2 worm cellular contexts compared by ENCODE assay signal in the genomic region with DNA sequence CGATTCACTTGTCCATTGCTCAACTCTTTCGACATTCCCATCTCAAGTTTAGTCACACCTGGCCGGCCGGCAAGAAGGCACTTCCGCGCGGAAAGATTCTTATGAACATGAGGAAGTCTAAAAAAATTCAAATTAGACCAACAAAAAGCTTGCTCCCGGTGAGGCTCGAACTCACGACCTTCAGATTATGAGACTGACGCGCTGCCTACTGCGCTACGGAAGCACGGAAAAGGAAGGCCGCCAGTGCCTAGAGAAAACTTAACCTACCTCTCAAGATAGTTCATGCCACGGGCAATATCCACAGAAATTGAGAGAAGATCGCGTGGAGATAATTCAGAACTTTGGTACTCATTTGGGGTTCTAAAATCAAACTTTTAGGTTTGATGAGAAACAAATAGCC.
TF ChIP-seq lines count a peak whose summit lies in the region.

No protein-coding gene starts in this region.

TF ChIP-seq in whole organism, L1 larva, 84 proteins besides CTCF, POLR2A, EP300 and RAD21 (continued from another document):
- TF ChIP-seq dpl-1 (GFP tag; optimal IDR thresholded peaks at IDR 0.05; lab: Kevin White, UChicago) (peak in 1 of 3 experiments; percentile 9), sptf-1 (tag; optimal IDR thresholded peaks at IDR 0.05; lab: Kevin White, UChicago) (no peak), ztf-11 (tag; optimal IDR thresholded peaks at IDR 0.05; lab: Kevin White, UChicago) (no peak), Y116A8C.19 (tag; optimal IDR thresholded peaks at IDR 0.05; lab: Kevin White, UChicago; ENCODE audit: borderline replicate concordance) (no peak), ama-1 (optimal IDR thresholded peaks at IDR 0.05; lab: Kevin White, UChicago) (no peak), C04F5.9 (tag; optimal IDR thresholded peaks at IDR 0.05; lab: Kevin White, UChicago) (no peak), unc-130 (tag; optimal IDR thresholded peaks at IDR 0.05; lab: Kevin White, UChicago) (no peak), nhr-28 (tag; optimal IDR thresholded peaks at IDR 0.05; lab: Kevin White, UChicago) (no peak), pag-3 (tag; optimal IDR thresholded peaks at IDR 0.05; lab: Kevin White, UChicago; ENCODE audit: borderline replicate concordance, insufficient read depth) (no peak), lin-35 (GFP tag; optimal IDR thresholded peaks at IDR 0.05; lab: Kevin White, UChicago) (peak in 1 of 2 experiments; percentile 12), snpc-4 (tag; optimal IDR thresholded peaks at IDR 0.05; lab: Kevin White, UChicago) (peak; percentile 73), fos-1 (tag; optimal IDR thresholded peaks at IDR 0.05; lab: Kevin White, UChicago) (no peak), alr-1 (tag; optimal IDR thresholded peaks at IDR 0.05; lab: Kevin White, UChicago; ENCODE audit: borderline replicate concordance) (no peak), nhr-19 (GFP tag; conservative IDR thresholded peaks at IDR 0.05; lab: Robert Waterston, UW) (peak; percentile 23)
TF ChIP-seq in whole organism, L1 larva: peak in this region for 9.

TF ChIP-seq in whole organism, young adult, 124 proteins besides CTCF, POLR2A, EP300 and RAD21 (continued from another document):
- TF ChIP-seq sptf-2 (GFP tag; optimal IDR thresholded peaks at IDR 0.05; lab: Kevin White, UChicago) (no peak), ekl-4 (GFP tag; IDR thresholded peaks at IDR 0.05; lab: Robert Waterston, UW) (no peak), mes-4 (tag; optimal IDR thresholded peaks at IDR 0.05; lab: Kevin White, UChicago) (peak; percentile 23), F10E7.11 (tag; optimal IDR thresholded peaks at IDR 0.05; lab: Kevin White, UChicago) (no peak), K12H6.12 (tag; optimal IDR thresholded peaks at IDR 0.05; lab: Kevin White, UChicago) (no peak), attf-6 (GFP tag; IDR thresholded peaks at IDR 0.05; lab: Robert Waterston, UW) (peak; percentile 59; the same call in 1 of the 2 replicates), B0261.1 (tag; optimal IDR thresholded peaks at IDR 0.05; lab: Kevin White, UChicago) (peak; percentile 69), hmg-1.2 (GFP tag; IDR thresholded peaks at IDR 0.05; lab: Robert Waterston, UW) (peak; percentile 50; the same call in 1 of the 2 replicates), ceh-27 (GFP tag; optimal IDR thresholded peaks at IDR 0.05; lab: Kevin White, UChicago) (no peak), mcd-1 (GFP tag; IDR thresholded peaks at IDR 0.05; lab: Robert Waterston, UW) (0 out of 2 replicates have a peak, but pooled peaks have one; percentile 25), madf-6 (GFP tag; IDR thresholded peaks at IDR 0.05; lab: Robert Waterston, UW) (peak; percentile 53; the same call in 1 of the 2 replicates), F55B11.4 (tag; optimal IDR thresholded peaks at IDR 0.05; lab: Kevin White, UChicago; ENCODE audit: borderline replicate concordance, insufficient read depth) (no peak), F37B4.10 (GFP tag; IDR thresholded peaks at IDR 0.05; lab: Robert Waterston, UW) (no peak), madf-3 (GFP tag; IDR thresholded peaks at IDR 0.05; lab: Robert Waterston, UW) (no peak), K11D2.4 (GFP tag; IDR thresholded peaks at IDR 0.05; lab: Robert Waterston, UW) (no peak), Y53F4B.3 (GFP tag; IDR thresholded peaks at IDR 0.05; lab: Robert Waterston, UW) (no peak), him-1 (tag; optimal IDR thresholded peaks at IDR 0.05; lab: Kevin White, UChicago) (peak; percentile 78), nhr-27 (tag; optimal IDR thresholded peaks at IDR 0.05; lab: Kevin White, UChicago) (no peak), pha-4 (tag; optimal IDR thresholded peaks at IDR 0.05; lab: Kevin White, UChicago) (no peak), B0035.1 (tag; optimal IDR thresholded peaks at IDR 0.05; lab: Kevin White, UChicago) (no peak), rpc-1 (optimal IDR thresholded peaks at IDR 0.05; lab: Kevin White, UChicago) (peak; percentile 59), rpc-1 (tag; optimal IDR thresholded peaks at IDR 0.05; lab: Kevin White, UChicago) (peak; percentile 79), tlf-1 (GFP tag; optimal IDR thresholded peaks at IDR 0.05; lab: Kevin White, UChicago) (no peak), hlh-26 (GFP tag; conservative IDR thresholded peaks at IDR 0.05; lab: Robert Waterston, UW) (no peak), snpc-1.1 (tag; optimal IDR thresholded peaks at IDR 0.05; lab: Kevin White, UChicago; ENCODE audit: insufficient read depth) (peak; percentile 53), nfya-1 (tag; optimal IDR thresholded peaks at IDR 0.05; lab: Kevin White, UChicago; ENCODE audit: borderline replicate concordance, insufficient read depth) (no peak), rec-8 (tag; optimal IDR thresholded peaks at IDR 0.05; lab: Kevin White, UChicago) (no peak), F49E8.2 (tag; optimal IDR thresholded peaks at IDR 0.05; lab: Kevin White, UChicago; ENCODE audit: insufficient read depth) (no peak), dox-1 (GFP tag; IDR thresholded peaks at IDR 0.05; lab: Robert Waterston, UW) (peak; percentile 62; the same call in 1 of the 2 replicates), ztf-6 (GFP tag; IDR thresholded peaks at IDR 0.05; lab: Robert Waterston, UW) (no peak), ama-1 (optimal IDR thresholded peaks at IDR 0.05; lab: Kevin White, UChicago) (no peak), ama-1 (GFP tag; optimal IDR thresholded peaks at IDR 0.05; lab: Kevin White, UChicago) (no peak), snpc-3.4 (tag; optimal IDR thresholded peaks at IDR 0.05; lab: Kevin White, UChicago) (no peak), ceh-100 (GFP tag; IDR thresholded peaks at IDR 0.05; lab: Robert Waterston, UW) (peak; percentile 12; the same call in 1 of the 2 replicates), zim-3 (tag; optimal IDR thresholded peaks at IDR 0.05; lab: Kevin White, UChicago) (peak; percentile 33), F23B12.7 (tag; optimal IDR thresholded peaks at IDR 0.05; lab: Kevin White, UChicago; ENCODE audit: insufficient read depth) (no peak), nhr-80 (tag; optimal IDR thresholded peaks at IDR 0.05; lab: Kevin White, UChicago) (no peak)
